Worm (Caenorhabditis elegans) whole organism, early embryonic: ENCODE results near the gene nrsn-1.

ENCODE experiments used
- B0310.2 ChIP-seq: sonication (generic microtip); optimal IDR thresholded peaks from 2 replicates; lab custom pipeline; 2016; ENCODE audit warnings: mild to moderate bottlenecking, missing genetic modification characterization, missing compliant biosample characterization
- F13C5.2 ChIP-seq: sonication (generic microtip); optimal IDR thresholded peaks from 2 replicates; lab custom pipeline; 2017; ENCODE audit warnings: mild to moderate bottlenecking, missing genetic modification characterization, inconsistent platforms, missing compliant biosample characterization
- aly-1 ChIP-seq: sonication (generic microtip); optimal IDR thresholded peaks from 2 replicates; lab custom pipeline; 2016; ENCODE audit warnings: missing genetic modification characterization, missing compliant biosample characterization
- ama-1 ChIP-seq: fragments of 150-350 bp; optimal IDR thresholded peaks from 2 replicates; lab custom pipeline; 2014
- ceh-13 ChIP-seq: fragments of 200-800 bp; sonication (Bioruptor generic); optimal IDR thresholded peaks from 2 replicates; lab custom pipeline; 2018; ENCODE audit warnings: mild to moderate bottlenecking, missing genetic modification characterization, missing compliant biosample characterization
- ceh-36 ChIP-seq: sonication (generic microtip); optimal IDR thresholded peaks from 2 replicates; lab custom pipeline; 2016; ENCODE audit warnings: missing genetic modification characterization, inconsistent platforms, missing compliant biosample characterization
- ets-7 ChIP-seq: sonication (generic microtip); optimal IDR thresholded peaks from 2 replicates; lab custom pipeline; 2016; ENCODE audit warnings: missing genotype, missing genetic modification characterization, missing compliant biosample characterization
- flt-1 ChIP-seq: fragments of 200-800 bp; sonication (Bioruptor generic); IDR thresholded peaks from 2 replicates; pipeline ENCODE4 v1.3.6; 2022; ENCODE audit warnings: missing genetic modification characterization, missing compliant biosample characterization
- hmbx-1 ChIP-seq: sonication (generic microtip); optimal IDR thresholded peaks from 2 replicates; lab custom pipeline; 2016; ENCODE audit warnings: mild to moderate bottlenecking, missing genetic modification characterization, missing compliant biosample characterization
- hmg-4 ChIP-seq: fragments of 200-800 bp; sonication (Bioruptor generic); optimal IDR thresholded peaks from 2 replicates; lab custom pipeline; 2018; ENCODE audit warnings: mild to moderate bottlenecking, missing genetic modification characterization, missing compliant biosample characterization
- hnd-1 ChIP-seq: sonication (generic microtip); optimal IDR thresholded peaks from 2 replicates; lab custom pipeline; 2016; ENCODE audit warnings: missing genetic modification characterization, missing compliant biosample characterization
- pes-1 ChIP-seq: fragments of 200-800 bp; sonication (Bioruptor generic); IDR thresholded peaks from 2 replicates; pipeline ENCODE4 v1.3.6; 2022; ENCODE audit warnings: missing genetic modification reagents, missing genetic modification characterization, missing compliant biosample characterization
- scrt-1 ChIP-seq: fragments of 200-800 bp; sonication (Bioruptor generic); IDR thresholded peaks from 2 replicates; pipeline ENCODE4 v1.3.6; 2022; ENCODE audit warnings: missing genetic modification characterization, missing compliant biosample characterization
- sea-1 ChIP-seq: fragments of 200-800 bp; sonication (Bioruptor generic); conservative IDR thresholded peaks from 2 replicates; pipeline ENCODE4 v1.3.6; 2022; ENCODE audit warnings: missing genetic modification characterization, missing compliant biosample characterization
- tbx-11 ChIP-seq: fragments of 200-800 bp; sonication (Bioruptor generic); IDR thresholded peaks from 2 replicates; pipeline ENCODE4 v1.3.6; 2022; ENCODE audit warnings: missing genetic modification characterization, missing compliant biosample characterization
- tbx-37 ChIP-seq: fragments of 200-800 bp; sonication (Bioruptor generic); conservative IDR thresholded peaks from 2 replicates; pipeline ENCODE4 v1.3.6; 2022; ENCODE audit warnings: missing genetic modification reagents, missing genetic modification characterization, missing compliant biosample characterization
- tra-4 ChIP-seq: sonication (generic microtip); optimal IDR thresholded peaks from 2 replicates; lab custom pipeline; 2017; ENCODE audit warnings: missing genetic modification characterization, missing compliant biosample characterization

nrsn-1 gene

DNA sequence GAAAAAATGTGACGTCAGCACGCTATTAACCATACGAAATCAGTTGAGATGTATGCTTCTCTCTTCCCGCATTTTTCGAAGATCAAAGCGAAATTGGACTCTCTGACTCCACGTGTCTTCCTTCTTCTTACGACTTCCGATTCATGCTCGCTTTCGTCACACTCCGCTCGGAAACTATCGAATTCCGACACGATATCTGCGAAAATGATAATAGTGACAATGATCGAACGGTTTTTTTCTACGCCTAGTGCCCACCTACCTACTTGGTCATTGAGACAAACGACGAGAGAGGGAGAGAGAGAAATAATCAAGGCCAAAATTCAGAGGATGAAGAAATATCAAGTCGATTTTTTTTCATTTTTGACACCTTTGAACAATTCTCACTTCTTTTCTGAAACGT lies 22.1 kb downstream of the nrsn-1 start:
- TF ChIP-seq tbx-37 (GFP tag; lab: Robert Waterston, UW) (no peak), aly-1 (tag; lab: Kevin White, UChicago) (no peak), F13C5.2 (tag; lab: Kevin White, UChicago) (no peak), ceh-13 (GFP tag; lab: Kevin White, UChicago) (no peak), tra-4 (tag; lab: Kevin White, UChicago) (no peak), flt-1 (no peak), hmg-4 (GFP tag; lab: Kevin White, UChicago) (no peak), ets-7 (tag; lab: Kevin White, UChicago) (no peak), ama-1 (lab: Kevin White, UChicago) (no peak), B0310.2 (no peak), pes-1 (no peak), ceh-36 (tag; lab: Kevin White, UChicago) (no peak), tbx-11 (GFP tag; lab: Robert Waterston, UW) (no peak), hmbx-1 (tag; lab: Kevin White, UChicago) (no peak)

DNA sequence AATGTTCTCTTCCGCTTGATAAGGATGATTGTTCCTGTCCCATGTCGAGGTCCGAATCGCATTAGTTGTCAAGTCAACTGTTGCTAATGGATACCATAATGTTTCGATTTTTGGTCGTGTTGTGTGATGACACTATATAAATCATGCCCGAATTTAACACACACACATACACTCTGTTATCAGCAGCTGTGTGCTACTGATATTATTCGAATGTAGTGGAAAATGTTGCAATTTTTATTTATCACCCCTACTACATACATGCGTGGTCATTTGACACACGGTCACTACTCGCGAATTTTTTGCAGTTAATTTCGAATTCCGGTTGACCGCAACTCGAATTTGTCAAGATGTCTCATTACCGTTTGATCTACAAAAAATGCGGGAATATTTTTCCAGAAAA lies 23.2 kb downstream of the nrsn-1 start:
- no peak for TF ChIP-seq hmg-4 (GFP tag; lab: Kevin White, UChicago)

DNA sequence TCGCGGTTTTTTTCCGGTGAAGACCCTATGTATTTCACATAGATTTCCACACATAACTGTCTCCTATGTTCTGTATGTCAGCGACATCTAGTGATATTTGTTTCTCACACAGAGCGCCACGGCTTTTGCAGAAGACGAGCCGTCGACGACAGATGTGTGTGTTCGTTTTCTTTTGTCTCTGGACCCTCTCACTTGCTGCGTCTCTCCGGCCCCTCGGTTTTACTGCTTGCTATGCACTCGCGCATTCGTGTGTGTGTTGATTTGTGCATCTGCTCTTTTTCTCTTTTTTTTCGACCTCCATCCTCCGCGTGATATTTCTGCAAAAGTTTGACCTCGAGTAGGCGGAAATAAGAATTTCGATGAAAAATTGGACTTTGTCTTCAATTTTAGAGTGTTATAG lies 27.0 kb downstream of the nrsn-1 start:
- TF ChIP-seq hmg-4 (GFP tag; lab: Kevin White, UChicago): no peak
- TF ChIP-seq sea-1 (GFP tag; lab: Robert Waterston, UW): no peak
- TF ChIP-seq tbx-11 (GFP tag; lab: Robert Waterston, UW): no peak
- TF ChIP-seq aly-1 (tag; lab: Kevin White, UChicago): no peak
- no peak for TF ChIP-seq scrt-1
- no peak for TF ChIP-seq ceh-36 (tag; lab: Kevin White, UChicago)
- no peak for TF ChIP-seq flt-1
- TF ChIP-seq tbx-37 (GFP tag; lab: Robert Waterston, UW): no peak
- TF ChIP-seq ceh-13 (GFP tag; lab: Kevin White, UChicago): no peak
- TF ChIP-seq hmbx-1 (tag; lab: Kevin White, UChicago): no peak
- no peak for TF ChIP-seq pes-1
- no peak for TF ChIP-seq ets-7 (tag; lab: Kevin White, UChicago)
- no peak for TF ChIP-seq B0310.2
- no peak for TF ChIP-seq tra-4 (tag; lab: Kevin White, UChicago)
- TF ChIP-seq ama-1 (lab: Kevin White, UChicago): no peak
- TF ChIP-seq F13C5.2 (tag; lab: Kevin White, UChicago): no peak
- no peak for TF ChIP-seq hnd-1 (tag; lab: Kevin White, UChicago)

DNA sequence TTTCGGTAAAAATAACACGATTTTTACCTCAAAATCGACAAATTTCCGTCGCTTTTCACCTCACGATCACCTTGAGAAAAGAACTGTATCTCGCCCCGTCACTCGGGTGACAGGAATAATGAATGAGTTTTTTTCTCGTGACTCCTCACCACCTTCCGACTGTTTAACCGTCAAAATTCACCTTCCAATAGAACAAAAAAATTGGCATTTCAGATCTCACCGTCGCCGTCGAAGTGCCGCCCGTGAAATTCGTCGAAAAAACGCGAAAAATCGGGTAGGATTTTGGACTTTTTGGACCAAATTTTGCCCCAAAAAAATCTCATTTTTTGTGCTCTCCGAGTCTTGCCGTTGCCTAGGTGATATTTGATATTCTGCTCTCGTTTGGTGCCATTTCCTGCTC lies 28.9 kb downstream of the nrsn-1 start, which contains the start of gene unc-132:
unc-132 (plus strand) TSS at position 208 of the 400 bp plus-strand sequence.
- TF ChIP-seq flt-1: no peak

DNA sequence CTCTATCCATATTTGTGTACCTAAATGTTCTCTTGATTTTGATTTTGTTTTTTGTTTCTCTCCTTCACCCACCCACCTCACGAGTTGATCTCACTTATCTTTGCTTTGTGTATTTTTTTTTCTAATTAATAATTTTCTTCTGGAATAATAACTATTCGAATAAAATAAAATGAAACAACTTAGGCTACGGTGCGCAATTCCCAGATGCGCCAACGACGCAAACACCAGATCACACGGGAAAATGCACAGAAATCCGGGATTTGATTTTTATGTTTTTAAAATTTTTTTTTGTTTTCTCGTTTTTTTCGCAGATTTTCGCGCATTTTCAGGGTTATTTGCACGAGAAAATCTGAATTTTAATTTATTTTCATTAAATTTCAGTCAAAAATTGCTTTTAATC lies 29.5 kb downstream of the nrsn-1 start:
- TF ChIP-seq ceh-36 (tag; lab: Kevin White, UChicago) (no peak), flt-1 (no peak), scrt-1 (no peak), aly-1 (tag; lab: Kevin White, UChicago) (no peak), ets-7 (tag; lab: Kevin White, UChicago) (no peak), ceh-13 (GFP tag; lab: Kevin White, UChicago) (no peak), pes-1 (no peak), tbx-37 (GFP tag; lab: Robert Waterston, UW) (no peak), B0310.2 (no peak), hmbx-1 (tag; lab: Kevin White, UChicago) (no peak), tbx-11 (GFP tag; lab: Robert Waterston, UW) (no peak), ama-1 (lab: Kevin White, UChicago) (no peak), hnd-1 (tag; lab: Kevin White, UChicago) (no peak), hmg-4 (GFP tag; lab: Kevin White, UChicago) (no peak), tra-4 (tag; lab: Kevin White, UChicago) (no peak), sea-1 (GFP tag; lab: Robert Waterston, UW) (no peak), F13C5.2 (tag; lab: Kevin White, UChicago) (no peak)

DNA sequence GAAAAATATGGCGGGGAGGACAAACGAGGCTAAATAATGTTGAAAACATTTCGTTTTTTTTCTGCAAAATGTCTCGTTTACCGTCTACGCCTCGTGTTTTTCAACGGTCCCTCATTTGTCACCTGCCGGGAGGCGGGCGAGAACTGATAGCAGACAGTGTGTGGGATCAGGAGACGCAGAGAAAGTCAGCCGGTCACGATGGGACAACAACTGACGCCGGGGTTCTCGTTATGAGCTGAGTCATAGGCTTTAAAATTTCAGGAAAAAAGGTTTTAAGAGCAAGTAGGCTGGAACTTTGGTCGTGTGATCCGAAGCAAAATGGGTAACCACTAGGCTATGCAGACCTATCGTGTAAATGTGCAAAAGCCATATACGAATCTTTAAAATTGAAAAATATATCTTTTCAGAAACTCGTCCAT lies 30.0 kb downstream of the nrsn-1 start, which contains the start of gene W08A12.2:
W08A12.2 (minus strand) TSS at position 103 of the 419 bp plus-strand sequence.
- TF ChIP-seq ama-1 (lab: Kevin White, UChicago): no peak
- TF ChIP-seq tra-4 (tag; lab: Kevin White, UChicago): no peak
- TF ChIP-seq F13C5.2 (tag; lab: Kevin White, UChicago): no peak
- no peak for TF ChIP-seq hmbx-1 (tag; lab: Kevin White, UChicago)
- no peak for TF ChIP-seq hmg-4 (GFP tag; lab: Kevin White, UChicago)
- no peak for TF ChIP-seq sea-1 (GFP tag; lab: Robert Waterston, UW)
- no peak for TF ChIP-seq B0310.2

DNA sequence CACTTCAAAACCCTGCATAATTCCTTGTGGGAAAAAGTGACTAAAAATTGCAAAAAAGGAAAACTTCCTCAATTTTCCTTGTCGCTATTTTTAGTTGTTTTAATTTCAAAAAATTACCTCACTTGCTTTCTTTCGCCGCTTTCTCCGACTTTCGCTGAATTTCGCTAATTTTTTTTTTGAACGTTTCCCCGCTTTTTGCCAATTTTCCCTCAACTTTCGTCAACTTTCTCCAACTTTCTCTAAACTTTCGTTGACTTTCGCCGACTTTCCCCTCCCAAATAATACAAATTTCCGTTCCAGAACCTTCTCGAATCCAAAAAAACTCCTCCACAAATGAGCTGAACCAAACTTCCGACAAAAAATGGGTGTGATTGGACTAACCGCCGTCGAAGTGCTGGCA lies 33.2 kb downstream of the nrsn-1 start, which contains the start of gene W08A12.3:
W08A12.3 (plus strand) TSS at position 301 of the 400 bp plus-strand sequence.
- TF ChIP-seq tbx-37 (GFP tag; lab: Robert Waterston, UW) (no peak), ceh-13 (GFP tag; lab: Kevin White, UChicago) (no peak), tra-4 (tag; lab: Kevin White, UChicago) (no peak), F13C5.2 (tag; lab: Kevin White, UChicago) (no peak), ama-1 (lab: Kevin White, UChicago) (no peak), tbx-11 (GFP tag; lab: Robert Waterston, UW) (no peak), sea-1 (GFP tag; lab: Robert Waterston, UW) (no peak), pes-1 (no peak), B0310.2 (no peak), aly-1 (tag; lab: Kevin White, UChicago) (no peak), flt-1 (no peak), ceh-36 (tag; lab: Kevin White, UChicago) (no peak), hmg-4 (GFP tag; lab: Kevin White, UChicago) (no peak), scrt-1 (no peak), hmbx-1 (tag; lab: Kevin White, UChicago) (no peak), ets-7 (tag; lab: Kevin White, UChicago) (no peak)
